Fruit fly (Drosophila melanogaster): Measurements from ENCODE around the gene CG11309.

- TF ChIP-seq Myc (optimal IDR thresholded peaks at IDR 0.05) (no peak), psq (optimal IDR thresholded peaks at IDR 0.05) (no peak), ttk (optimal IDR thresholded peaks at IDR 0.05) (no peak), Sin3A (optimal IDR thresholded peaks at IDR 0.05) (no peak), h (optimal IDR thresholded peaks at IDR 0.05) (no peak)
Measured at dm6 chr3L:21282741-21283140, 21.7 kb downstream of the CG11309 start.
